Worm (Caenorhabditis elegans): ENCODE results near the gene srg-46.

Gene srg-46

DNA sequence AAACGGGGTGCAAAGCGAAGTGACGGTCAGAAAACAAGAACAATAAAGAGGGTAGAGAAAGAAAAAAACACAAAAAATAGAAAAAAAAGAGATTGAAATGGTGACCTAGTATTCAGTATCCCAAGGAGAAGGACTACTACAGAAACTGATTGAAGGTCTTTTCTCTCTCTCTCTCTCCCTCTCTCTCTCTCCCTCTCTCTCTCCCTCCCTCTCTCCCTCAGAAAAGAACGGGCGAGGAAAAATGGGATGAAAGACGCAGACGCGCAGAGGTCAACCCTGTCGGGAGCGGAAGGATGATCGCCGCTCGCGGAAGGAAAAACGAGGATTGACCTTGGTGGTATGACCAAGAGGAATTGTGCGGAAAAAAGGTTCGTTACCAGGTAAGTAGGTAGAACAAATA lies 11.0 kb downstream of the srg-46 start:
- TF ChIP-seq nhr-12 (tag; optimal IDR thresholded peaks at IDR 0.05): no peak
- TF ChIP-seq elt-3 (tag; optimal IDR thresholded peaks at IDR 0.05): no peak
- no peak for TF ChIP-seq ztf-11 (tag; optimal IDR thresholded peaks at IDR 0.05)
- TF ChIP-seq nhr-129 (tag; optimal IDR thresholded peaks at IDR 0.05): peak; percentile 13
- TF ChIP-seq mab-5 (tag; optimal IDR thresholded peaks at IDR 0.05): no peak
- TF ChIP-seq peb-1 (tag; optimal IDR thresholded peaks at IDR 0.05): no peak
- TF ChIP-seq nhr-23 (tag; optimal IDR thresholded peaks at IDR 0.05): no peak
- peak; percentile 37 for TF ChIP-seq fos-1 (tag; optimal IDR thresholded peaks at IDR 0.05)
- peak; percentile 15 for TF ChIP-seq blmp-1 (tag; optimal IDR thresholded peaks at IDR 0.05; ENCODE audit: insufficient read depth)
- TF ChIP-seq nhr-25 (tag; optimal IDR thresholded peaks at IDR 0.05): peak; percentile 84
- no peak for TF ChIP-seq lin-11 (tag; optimal IDR thresholded peaks at IDR 0.05)
- TF ChIP-seq sem-4 (tag; optimal IDR thresholded peaks at IDR 0.05): peak; percentile 45
- no peak for TF ChIP-seq lin-39 (tag; optimal IDR thresholded peaks at IDR 0.05)
- TF ChIP-seq sma-9 (GFP tag; optimal IDR thresholded peaks at IDR 0.05): peak; percentile 62
- no peak for TF ChIP-seq sma-9 (tag; optimal IDR thresholded peaks at IDR 0.05)
- peak; percentile 30 for TF ChIP-seq F13H6.1 (tag; optimal IDR thresholded peaks at IDR 0.05)
- TF ChIP-seq snpc-4 (tag; optimal IDR thresholded peaks at IDR 0.05): no peak
- TF ChIP-seq nhr-77 (tag; optimal IDR thresholded peaks at IDR 0.05): no peak
- peak; percentile 58 for TF ChIP-seq crh-2 (tag; optimal IDR thresholded peaks at IDR 0.05)
- TF ChIP-seq unc-55 (GFP tag; optimal IDR thresholded peaks at IDR 0.05): no peak
- no peak for TF ChIP-seq skn-1 (tag; optimal IDR thresholded peaks at IDR 0.05)
- TF ChIP-seq nhr-10 (tag; optimal IDR thresholded peaks at IDR 0.05): no peak
- TF ChIP-seq mbf-1 (tag; optimal IDR thresholded peaks at IDR 0.05): no peak
- no peak for TF ChIP-seq Y55F3AM.14 (GFP tag; optimal IDR thresholded peaks at IDR 0.05)
- TF ChIP-seq zag-1 (tag; optimal IDR thresholded peaks at IDR 0.05): no peak
- TF ChIP-seq nhr-6 (tag; optimal IDR thresholded peaks at IDR 0.05): no peak
- no peak for TF ChIP-seq ama-1 (optimal IDR thresholded peaks at IDR 0.05)
- peak; percentile 52 for TF ChIP-seq nhr-21 (tag; optimal IDR thresholded peaks at IDR 0.05)
- no peak for TF ChIP-seq unc-62 (GFP tag; optimal IDR thresholded peaks at IDR 0.05)
- TF ChIP-seq R02D3.7 (tag; optimal IDR thresholded peaks at IDR 0.05): no peak
- TF ChIP-seq ztf-1 (GFP tag; conservative IDR thresholded peaks at IDR 0.05): no peak
- no peak for TF ChIP-seq aly-2 (tag; optimal IDR thresholded peaks at IDR 0.05)
- TF ChIP-seq lsy-2 (tag; optimal IDR thresholded peaks at IDR 0.05): peak in 1 of 2 experiments; percentile 3
- TF ChIP-seq ceh-16 (tag; optimal IDR thresholded peaks at IDR 0.05): peak; percentile 70
- no peak for TF ChIP-seq alr-1 (tag; optimal IDR thresholded peaks at IDR 0.05)
- no peak for TF ChIP-seq C34F6.9 (tag; optimal IDR thresholded peaks at IDR 0.05)
- TF ChIP-seq egl-27 (tag; optimal IDR thresholded peaks at IDR 0.05): peak; percentile 62
- no peak for TF ChIP-seq nhr-11 (tag; optimal IDR thresholded peaks at IDR 0.05)
- no peak for TF ChIP-seq dmd-4 (tag; optimal IDR thresholded peaks at IDR 0.05)
- no peak for TF ChIP-seq mdl-1 (tag; optimal IDR thresholded peaks at IDR 0.05)
- no peak for TF ChIP-seq unc-39 (tag; optimal IDR thresholded peaks at IDR 0.05)
- TF ChIP-seq nhr-237 (tag; optimal IDR thresholded peaks at IDR 0.05): no peak
- TF ChIP-seq lin-13 (GFP tag; optimal IDR thresholded peaks at IDR 0.05): peak; percentile 22
- TF ChIP-seq ZK546.5 (tag; optimal IDR thresholded peaks at IDR 0.05): no peak
- no peak for TF ChIP-seq elt-1 (tag; optimal IDR thresholded peaks at IDR 0.05)
- TF ChIP-seq ztf-4 (tag; optimal IDR thresholded peaks at IDR 0.05): no peak
- no peak for TF ChIP-seq gmeb-1 (tag; optimal IDR thresholded peaks at IDR 0.05)
- peak; percentile 50 for TF ChIP-seq sma-3 (GFP tag; optimal IDR thresholded peaks at IDR 0.05)
- no peak for TF ChIP-seq ceh-82 (tag; optimal IDR thresholded peaks at IDR 0.05)

DNA sequence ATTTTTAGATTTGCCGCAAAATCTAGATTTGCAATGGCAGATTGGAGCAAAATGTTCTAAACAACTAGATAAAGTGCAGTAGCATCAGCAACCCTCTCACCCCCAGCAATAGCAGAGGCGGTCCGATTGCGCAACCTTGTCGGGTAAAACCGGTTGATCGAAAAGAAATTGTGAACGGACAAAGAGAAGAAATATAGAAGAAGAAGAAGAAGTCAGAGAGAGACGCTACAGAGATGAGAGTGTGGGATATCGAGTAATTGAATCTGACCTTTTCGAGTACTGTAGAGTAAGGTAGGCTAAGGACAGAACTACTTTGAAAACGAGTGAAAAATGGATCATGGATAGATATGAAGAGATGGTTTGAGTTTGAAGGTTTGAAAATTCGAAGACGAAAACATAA lies 12.3 kb downstream of the srg-46 start:
- peak; percentile 13 for TF ChIP-seq nhr-129 (tag; optimal IDR thresholded peaks at IDR 0.05)
- TF ChIP-seq sma-3 (GFP tag; optimal IDR thresholded peaks at IDR 0.05): peak; percentile 17
- peak; percentile 79 for TF ChIP-seq nhr-25 (tag; optimal IDR thresholded peaks at IDR 0.05)
- no peak for TF ChIP-seq mbf-1 (tag; optimal IDR thresholded peaks at IDR 0.05)
- peak; percentile 68 for TF ChIP-seq ceh-16 (tag; optimal IDR thresholded peaks at IDR 0.05)
- peak in 1 of 2 experiments; percentile 15 for TF ChIP-seq lsy-2 (tag; optimal IDR thresholded peaks at IDR 0.05)
- TF ChIP-seq sma-9 (GFP tag; optimal IDR thresholded peaks at IDR 0.05): peak; percentile 43
- no peak for TF ChIP-seq sma-9 (tag; optimal IDR thresholded peaks at IDR 0.05)
- TF ChIP-seq ztf-11 (tag; optimal IDR thresholded peaks at IDR 0.05): no peak
- TF ChIP-seq mdl-1 (tag; optimal IDR thresholded peaks at IDR 0.05): no peak
- TF ChIP-seq zag-1 (tag; optimal IDR thresholded peaks at IDR 0.05): no peak
- TF ChIP-seq F13H6.1 (tag; optimal IDR thresholded peaks at IDR 0.05): peak; percentile 62
- peak; percentile 22 for TF ChIP-seq blmp-1 (tag; optimal IDR thresholded peaks at IDR 0.05; ENCODE audit: insufficient read depth)
- peak; percentile 59 for TF ChIP-seq egl-27 (tag; optimal IDR thresholded peaks at IDR 0.05)
- TF ChIP-seq lin-13 (GFP tag; optimal IDR thresholded peaks at IDR 0.05): peak; percentile 7
- TF ChIP-seq fos-1 (tag; optimal IDR thresholded peaks at IDR 0.05): peak; percentile 24
